Worm (Caenorhabditis elegans) whole organism, mixed stage, embryonic: ENCODE measurements around the gene nhr-156.

ENCODE experiments used
- ceh-43 ChIP-seq: fragments of 200-800 bp; sonication (Bioruptor generic); optimal IDR thresholded peaks from 2 replicates; lab custom pipeline; 2018; ENCODE audit warnings: mild to moderate bottlenecking, missing genetic modification characterization, moderate library complexity, missing compliant biosample characterization
- ces-1 ChIP-seq: fragments of 150-350 bp; optimal IDR thresholded peaks from 2 replicates; lab custom pipeline; 2014; ENCODE audit warnings: missing biosample characterization, missing genetic modification reagents, missing genetic modification characterization
- elt-3 ChIP-seq: fragments of 150-350 bp; optimal IDR thresholded peaks from 2 replicates; lab custom pipeline; 2014; ENCODE audit warnings: missing biosample characterization, missing genetic modification characterization
- ham-2 ChIP-seq: fragments of 200-800 bp; sonication (Bioruptor generic); optimal IDR thresholded peaks from 2 replicates; lab custom pipeline; 2018; ENCODE audit warnings: mild to moderate bottlenecking, missing genetic modification characterization, missing compliant biosample characterization
- lin-32 ChIP-seq: fragments of 200-800 bp; sonication (Bioruptor generic); optimal IDR thresholded peaks from 2 replicates; lab custom pipeline; 2018; ENCODE audit warnings: mild to moderate bottlenecking, missing genetic modification characterization, missing compliant biosample characterization
- lsy-2 ChIP-seq: fragments of 150-350 bp; optimal IDR thresholded peaks from 2 replicates; lab custom pipeline; 2014; ENCODE audit warnings: missing biosample characterization, missing genetic modification characterization
- mep-1 ChIP-seq: fragments of 150-350 bp; optimal IDR thresholded peaks from 2 replicates; lab custom pipeline; 2017; ENCODE audit warnings: missing biosample characterization, missing genetic modification reagents, missing genetic modification characterization, inconsistent platforms
- mls-2 ChIP-seq: sonication (generic microtip); optimal IDR thresholded peaks from 2 replicates; lab custom pipeline; 2016; ENCODE audit warnings: mild to moderate bottlenecking, missing genetic modification characterization, moderate library complexity, missing compliant biosample characterization
- nhr-12 ChIP-seq: fragments of 150-350 bp; optimal IDR thresholded peaks from 2 replicates; lab custom pipeline; 2014; ENCODE audit warnings: missing biosample characterization, missing genetic modification characterization
- nhr-237 ChIP-seq: fragments of 150-350 bp; optimal IDR thresholded peaks from 2 replicates; lab custom pipeline; 2014; ENCODE audit warnings: missing biosample characterization, missing genetic modification characterization
- nhr-76 ChIP-seq: sonication (generic microtip); optimal IDR thresholded peaks from 2 replicates; lab custom pipeline; 2017; ENCODE audit warnings: missing biosample characterization, missing genetic modification characterization
- sem-2 ChIP-seq: fragments of 200-800 bp; sonication (Bioruptor generic); optimal IDR thresholded peaks from 2 replicates; lab custom pipeline; 2018; ENCODE audit warnings: mild to moderate bottlenecking, missing genetic modification characterization, missing compliant biosample characterization
- unc-62 ChIP-seq: fragments of 150-350 bp; optimal IDR thresholded peaks from 2 replicates; lab custom pipeline; 2014; ENCODE audit warnings: missing biosample characterization, missing genetic modification reagents, missing genetic modification characterization
- ztf-11 ChIP-seq: fragments of 150-350 bp; optimal IDR thresholded peaks from 2 replicates; lab custom pipeline; 2014; ENCODE audit warnings: missing biosample characterization, missing genetic modification characterization

DNA sequence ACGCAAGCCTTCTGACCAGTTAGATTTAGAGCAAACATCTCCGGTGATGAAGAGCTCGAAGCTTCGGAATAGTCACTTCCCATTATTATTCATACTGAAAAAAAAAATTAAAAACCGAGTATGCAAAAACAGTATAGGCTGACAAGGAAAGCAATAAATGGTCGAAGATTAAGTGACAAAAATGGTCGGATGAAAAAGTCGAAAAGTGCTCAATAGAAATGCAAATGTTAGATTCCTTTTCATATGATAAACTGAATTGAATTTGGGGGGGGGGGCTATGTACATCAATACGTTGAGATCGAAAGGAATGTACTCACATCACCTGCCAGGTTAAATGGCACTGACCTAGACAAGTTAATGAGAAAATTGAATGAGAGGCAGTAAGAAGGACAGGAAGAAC, 43.1 kb upstream of the nhr-156 start, which contains the start of gene nhr-187:
- TF ChIP-seq unc-62 (GFP tag; lab: Kevin White, UChicago) (no peak), lin-32 (no peak), nhr-237 (tag; lab: Kevin White, UChicago) (no peak), nhr-12 (tag; lab: Kevin White, UChicago) (no peak), mls-2 (no peak), mep-1 (tag; lab: Kevin White, UChicago) (no peak), lsy-2 (tag; lab: Kevin White, UChicago) (no peak), ztf-11 (no peak), elt-3 (tag; lab: Kevin White, UChicago) (no peak), ham-2 (GFP tag; lab: Kevin White, UChicago) (no peak), nhr-76 (tag; lab: Kevin White, UChicago) (no peak), ceh-43 (no peak), sem-2 (no peak), ces-1 (GFP tag; lab: Kevin White, UChicago) (no peak)
